Worm (Caenorhabditis elegans) whole organism, late embryonic: ENCODE data around the gene F55G7.4.

Experiments used
- K02D7.2 ChIP-seq: sonication (generic microtip); optimal IDR thresholded peaks from 2 replicates; lab custom pipeline; 2017; ENCODE audit warnings: mild to moderate bottlenecking, missing genetic modification characterization, missing compliant biosample characterization
- T23F11.4 ChIP-seq: fragments of 200-800 bp; sonication (Bioruptor generic); optimal IDR thresholded peaks from 2 replicates; lab custom pipeline; 2018; ENCODE audit warnings: mild to moderate bottlenecking, missing genetic modification characterization, missing compliant biosample characterization
- ahr-1 ChIP-seq: sonication (generic microtip); optimal IDR thresholded peaks from 2 replicates; lab custom pipeline; 2016; ENCODE audit warnings: missing genetic modification characterization, missing compliant biosample characterization
- ceh-14 ChIP-seq: sonication (generic microtip); optimal IDR thresholded peaks from 2 replicates; lab custom pipeline; 2016; ENCODE audit warnings: missing genotype, missing genetic modification characterization, missing compliant biosample characterization
- ceh-18 ChIP-seq: sonication (generic microtip); optimal IDR thresholded peaks from 2 replicates; lab custom pipeline; 2016; ENCODE audit warnings: missing genetic modification characterization, missing compliant biosample characterization
- ceh-19 ChIP-seq: fragments of 200-800 bp; sonication (Bioruptor generic); optimal IDR thresholded peaks from 2 replicates; lab custom pipeline; 2018; ENCODE audit warnings: mild to moderate bottlenecking, missing genetic modification characterization, missing compliant biosample characterization
- ceh-2 ChIP-seq: sonication (generic microtip); optimal IDR thresholded peaks from 2 replicates; lab custom pipeline; 2016; ENCODE audit warnings: missing genotype, missing genetic modification characterization, missing compliant biosample characterization
- ceh-22 ChIP-seq: sonication (generic microtip); optimal IDR thresholded peaks from 2 replicates; lab custom pipeline; 2017; ENCODE audit warnings: missing biosample characterization, missing genetic modification characterization
- ceh-31 ChIP-seq: sonication (generic microtip); optimal IDR thresholded peaks from 2 replicates; lab custom pipeline; 2016; ENCODE audit warnings: missing genetic modification characterization, missing compliant biosample characterization
- ceh-34 ChIP-seq: sonication (generic microtip); optimal IDR thresholded peaks from 2 replicates; lab custom pipeline; 2016; ENCODE audit warnings: mild to moderate bottlenecking, missing genetic modification characterization, missing compliant biosample characterization
- ceh-45 ChIP-seq: fragments of 200-800 bp; sonication (Bioruptor generic); IDR thresholded peaks from 2 replicates; pipeline ENCODE4 v1.3.6; 2022; ENCODE audit warnings: missing genetic modification reagents, missing genetic modification characterization, missing compliant biosample characterization
- ceh-48 ChIP-seq: sonication (generic microtip); optimal IDR thresholded peaks from 2 replicates; lab custom pipeline; 2016; ENCODE audit warnings: missing genetic modification characterization, inconsistent platforms, missing compliant biosample characterization
- ceh-6 ChIP-seq: fragments of 200-800 bp; sonication (Bioruptor generic); optimal IDR thresholded peaks from 2 replicates; lab custom pipeline; 2018; ENCODE audit warnings: mild to moderate bottlenecking, missing genetic modification characterization, missing compliant biosample characterization
- che-1 ChIP-seq: sonication (generic microtip); optimal IDR thresholded peaks from 2 replicates; lab custom pipeline; 2016; ENCODE audit warnings: mild to moderate bottlenecking, missing genetic modification characterization, missing compliant biosample characterization
- dmd-4 ChIP-seq: sonication (generic microtip); optimal IDR thresholded peaks from 2 replicates; lab custom pipeline; 2016; ENCODE audit warnings: borderline replicate concordance, missing genetic modification characterization, missing compliant biosample characterization
- eyg-1 ChIP-seq: sonication (generic microtip); optimal IDR thresholded peaks from 2 replicates; lab custom pipeline; 2016; ENCODE audit warnings: missing genotype, missing genetic modification characterization, missing compliant biosample characterization
- fkh-6 ChIP-seq: sonication (generic microtip); optimal IDR thresholded peaks from 2 replicates; lab custom pipeline; 2016; ENCODE audit warnings: missing genetic modification characterization, missing compliant biosample characterization
- hlh-13 ChIP-seq: fragments of 200-800 bp; sonication (Bioruptor generic); optimal IDR thresholded peaks from 2 replicates; lab custom pipeline; 2018; ENCODE audit warnings: mild to moderate bottlenecking, missing genetic modification characterization, missing compliant biosample characterization
- hlh-6 ChIP-seq: sonication (generic microtip); optimal IDR thresholded peaks from 2 replicates; lab custom pipeline; 2016; ENCODE audit warnings: missing genotype, missing genetic modification characterization, missing compliant biosample characterization
- hlh-8 ChIP-seq: sonication (generic microtip); optimal IDR thresholded peaks from 2 replicates; lab custom pipeline; 2016; ENCODE audit warnings: missing genotype, missing genetic modification characterization, missing compliant biosample characterization
- lin-11 ChIP-seq: fragments of 200-800 bp; sonication (Bioruptor generic); optimal IDR thresholded peaks from 2 replicates; lab custom pipeline; 2018; ENCODE audit warnings: mild to moderate bottlenecking, missing genetic modification characterization, missing compliant biosample characterization
- madf-2 ChIP-seq: sonication (generic microtip); optimal IDR thresholded peaks from 2 replicates; lab custom pipeline; 2017; ENCODE audit warnings: missing genetic modification characterization, missing compliant biosample characterization
- mec-3 ChIP-seq: sonication (generic microtip); optimal IDR thresholded peaks from 2 replicates; lab custom pipeline; 2016; ENCODE audit warnings: borderline replicate concordance, missing genetic modification characterization, missing compliant biosample characterization
- nfya-1 ChIP-seq: sonication (generic microtip); optimal IDR thresholded peaks from 2 replicates; lab custom pipeline; 2017; ENCODE audit warnings: missing genetic modification characterization, mild to moderate bottlenecking, missing compliant biosample characterization, antibody characterized with exemption, moderate library complexity
- nhr-232 ChIP-seq: sonication (generic microtip); optimal IDR thresholded peaks from 2 replicates; lab custom pipeline; 2016; ENCODE audit warnings: missing genetic modification characterization, missing compliant biosample characterization
- pha-2 ChIP-seq: sonication (generic microtip); optimal IDR thresholded peaks from 2 replicates; lab custom pipeline; 2017; ENCODE audit warnings: mild to moderate bottlenecking, missing genetic modification characterization, missing compliant biosample characterization
- pha-4 ChIP-seq: fragments of 150-350 bp; optimal IDR thresholded peaks from 2 replicates; lab custom pipeline; 2018; ENCODE audit warnings: missing biosample characterization, missing genetic modification reagents, missing genetic modification characterization
- ref-2 ChIP-seq: sonication (generic microtip); optimal IDR thresholded peaks from 2 replicates; lab custom pipeline; 2016; ENCODE audit warnings: missing genetic modification characterization, missing compliant biosample characterization
- rnt-1 ChIP-seq: sonication (generic microtip); optimal IDR thresholded peaks from 2 replicates; lab custom pipeline; 2016; ENCODE audit warnings: missing genetic modification characterization, missing compliant biosample characterization
- sdc-2 ChIP-seq: sonication (generic microtip); optimal IDR thresholded peaks from 2 replicates; lab custom pipeline; 2016; ENCODE audit warnings: missing genotype, missing genetic modification characterization, missing compliant biosample characterization
- syd-9 ChIP-seq: sonication (generic microtip); optimal IDR thresholded peaks from 2 replicates; lab custom pipeline; 2016; ENCODE audit warnings: mild to moderate bottlenecking, missing genetic modification characterization, moderate library complexity, missing compliant biosample characterization
- tbx-2 ChIP-seq: sonication (generic microtip); optimal IDR thresholded peaks from 2 replicates; lab custom pipeline; 2016; ENCODE audit warnings: missing genetic modification characterization, missing compliant biosample characterization
- tbx-7 ChIP-seq: sonication (generic microtip); optimal IDR thresholded peaks from 2 replicates; lab custom pipeline; 2016; ENCODE audit warnings: missing genotype, missing genetic modification characterization, missing compliant biosample characterization
- unc-3 ChIP-seq, 2 experiments: fragments of 200-800 bp in 1 of 2; sonication (Bioruptor generic) in 1 of 2; sonication (generic microtip) in 1 of 2; conservative IDR thresholded peaks in 1 of 2; optimal IDR thresholded peaks in 1 of 2; 2 replicates each; pipeline versions ENCODE4 v1.3.6 to Lab custom; 2016 to 2022; ENCODE audit warnings: missing compliant biosample characterization in 2 of 2, missing genetic modification characterization in 2 of 2, missing genetic modification reagents in 1 of 2
- unc-42 ChIP-seq: sonication (generic microtip); optimal IDR thresholded peaks from 2 replicates; lab custom pipeline; 2016; ENCODE audit warnings: missing genotype, missing genetic modification characterization, missing compliant biosample characterization
- unc-86 ChIP-seq: sonication (generic microtip); optimal IDR thresholded peaks from 2 replicates; lab custom pipeline; 2016; ENCODE audit warnings: missing genetic modification characterization, missing compliant biosample characterization
- ztf-16 ChIP-seq: sonication (generic microtip); optimal IDR thresholded peaks from 2 replicates; lab custom pipeline; 2017; ENCODE audit warnings: missing genetic modification characterization, missing compliant biosample characterization

The F55G7.4 gene

ce11 chrX:11927585-11927984, at the start of gene F55G7.4:
F55G7.4 (plus strand) TSS chrX:11927885.
- TF ChIP-seq ztf-16 (tag; lab: Kevin White, UChicago) = no peak
- TF ChIP-seq unc-3 (GFP tag; conservative IDR thresholded peaks at IDR 0.05; lab: Robert Waterston, UW) = no peak
- TF ChIP-seq unc-3 (tag; optimal IDR thresholded peaks at IDR 0.05; lab: Kevin White, UChicago) = no peak
- TF ChIP-seq K02D7.2 = no peak
- TF ChIP-seq hlh-8 (tag; lab: Kevin White, UChicago) = no peak
- TF ChIP-seq hlh-13 (GFP tag; lab: Kevin White, UChicago) = no peak
- no peak for TF ChIP-seq unc-42 (tag; lab: Kevin White, UChicago)
- no peak for TF ChIP-seq che-1
- no peak for TF ChIP-seq ceh-2
- TF ChIP-seq dmd-4 (tag; lab: Kevin White, UChicago) = no peak
- TF ChIP-seq ceh-31 (tag; lab: Kevin White, UChicago) = no peak
- no peak for TF ChIP-seq ahr-1 (tag; lab: Kevin White, UChicago)
- no peak for TF ChIP-seq sdc-2 (tag; lab: Kevin White, UChicago)
- no peak for TF ChIP-seq ceh-14 (tag; lab: Kevin White, UChicago)
- no peak for TF ChIP-seq ceh-45 (GFP tag; lab: Robert Waterston, UW)
- TF ChIP-seq madf-2 (tag; lab: Kevin White, UChicago) = no peak
- TF ChIP-seq pha-2 (tag; lab: Kevin White, UChicago) = no peak

ce11 chrX:11878109-11878508, 49.6 kb upstream of the F55G7.4 start, which contains the start of gene Y62H9A.2:
Y62H9A.2 (minus strand) TSS chrX:11878209.
- TF ChIP-seq eyg-1 (no peak), ceh-45 (GFP tag; lab: Robert Waterston, UW) (no peak), pha-4 (tag; lab: Kevin White, UChicago) (no peak), hlh-6 (tag; lab: Kevin White, UChicago) (no peak), ceh-31 (tag; lab: Kevin White, UChicago) (no peak), hlh-13 (GFP tag; lab: Kevin White, UChicago) (no peak), tbx-7 (tag; lab: Kevin White, UChicago) (no peak), tbx-2 (tag; lab: Kevin White, UChicago) (no peak), nhr-232 (tag; lab: Kevin White, UChicago) (no peak), ztf-16 (tag; lab: Kevin White, UChicago) (no peak), nfya-1 (tag; lab: Kevin White, UChicago) (no peak), ref-2 (no peak), rnt-1 (tag; lab: Kevin White, UChicago) (no peak)

- TF ChIP-seq lin-11 (tag; lab: Kevin White, UChicago) (no peak), ceh-14 (tag; lab: Kevin White, UChicago) (no peak), ahr-1 (tag; lab: Kevin White, UChicago) (no peak), hlh-13 (GFP tag; lab: Kevin White, UChicago) (no peak), T23F11.4 (GFP tag; lab: Kevin White, UChicago) (no peak), syd-9 (tag; lab: Kevin White, UChicago) (no peak), tbx-7 (tag; lab: Kevin White, UChicago) (no peak), unc-86 (tag; lab: Kevin White, UChicago) (no peak), pha-2 (tag; lab: Kevin White, UChicago) (no peak), ceh-48 (tag; lab: Kevin White, UChicago) (no peak), mec-3 (tag; lab: Kevin White, UChicago) (no peak)
- TF ChIP-seq, all 69 proteins: peak for 0
Measured at ce11 chrX:11879871-11880270, 47.8 kb upstream of the F55G7.4 start, which contains the start of the genes Y62H9A.3 and Y62H9A.4. Y62H9A.3 (minus strand) TSS chrX:11879971. Y62H9A.4 (plus strand) TSS chrX:11880126.

- TF ChIP-seq ceh-19 (GFP tag; lab: Kevin White, UChicago) (no peak), ceh-6 (no peak), unc-42 (tag; lab: Kevin White, UChicago) (no peak), ceh-22 (tag; lab: Kevin White, UChicago) (no peak), fkh-6 (no peak), ceh-2 (no peak), syd-9 (tag; lab: Kevin White, UChicago) (no peak), ceh-18 (tag; lab: Kevin White, UChicago) (no peak), ceh-34 (tag; lab: Kevin White, UChicago) (no peak), hlh-13 (GFP tag; lab: Kevin White, UChicago) (no peak), lin-11 (tag; lab: Kevin White, UChicago) (no peak), dmd-4 (tag; lab: Kevin White, UChicago) (no peak), ceh-45 (GFP tag; lab: Robert Waterston, UW) (no peak)
- TF ChIP-seq, all 69 proteins: peak for 0
Measured at ce11 chrX:11882800-11883199, 44.9 kb upstream of the F55G7.4 start, which contains the start of the genes Y62H9A.5 and ule-5. Y62H9A.5 (minus strand) TSS chrX:11882900. ule-5 (plus strand) TSS chrX:11883127.
